Fruit fly (Drosophila melanogaster) whole organism, embryonic: Measurements from ENCODE around the gene mRpS7.

Source experiments
- Bgb ChIP-seq: fragments of 200-800 bp; sonication (Bioruptor generic); IDR thresholded peaks from 2 replicates; pipeline ENCODE4 v1.3.6; 2022; ENCODE audit warnings: missing biosample characterization, missing genetic modification characterization; ENCODE audit not compliant: partially characterized antibody
- CG10267 ChIP-seq: fragments of 200-800 bp; sonication (Bioruptor generic); optimal IDR thresholded peaks from 2 replicates; lab custom pipeline; 2018; ENCODE audit warnings: missing biosample characterization, mild to moderate bottlenecking, missing genetic modification characterization, moderate library complexity
- CG11723 ChIP-seq: fragments of 200-800 bp; sonication (Bioruptor generic); optimal IDR thresholded peaks from 2 replicates; lab custom pipeline; 2017; ENCODE audit warnings: missing biosample characterization, mild to moderate bottlenecking, missing genetic modification characterization
- CG12071 ChIP-seq: fragments of 200-800 bp; sonication (Bioruptor generic); optimal IDR thresholded peaks from 3 replicates; lab custom pipeline; 2018; ENCODE audit warnings: missing biosample characterization, mild to moderate bottlenecking, missing genetic modification characterization
- CG12104 ChIP-seq: fragments of 200-800 bp; sonication (Bioruptor generic); optimal IDR thresholded peaks from 3 replicates; lab custom pipeline; 2016; ENCODE audit warnings: missing biosample characterization, missing genetic modification characterization
- CG12219 ChIP-seq: fragments of 200-800 bp; sonication (Bioruptor generic); optimal IDR thresholded peaks from 3 replicates; lab custom pipeline; 2018; ENCODE audit warnings: missing biosample characterization, mild to moderate bottlenecking, missing genetic modification characterization
- CG12299 ChIP-seq: fragments of 200-800 bp; sonication (Bioruptor generic); optimal IDR thresholded peaks from 2 replicates; lab custom pipeline; 2018; ENCODE audit warnings: missing biosample characterization, mild to moderate bottlenecking, missing genetic modification characterization
- CG1233 ChIP-seq: fragments of 200-800 bp; sonication (Bioruptor generic); optimal IDR thresholded peaks from 4 replicates; lab custom pipeline; 2018; ENCODE audit warnings: missing biosample characterization, mild to moderate bottlenecking, missing genetic modification characterization
- CG14965 ChIP-seq: fragments of 200-800 bp; sonication (Bioruptor generic); optimal IDR thresholded peaks from 2 replicates; lab custom pipeline; 2016; ENCODE audit warnings: missing biosample characterization, missing genetic modification characterization, borderline replicate concordance
- CG1602 ChIP-seq: fragments of 200-800 bp; sonication (Bioruptor generic); optimal IDR thresholded peaks from 3 replicates; lab custom pipeline; 2016; ENCODE audit warnings: missing biosample characterization, missing genetic modification characterization
- CG2116 ChIP-seq: fragments of 200-800 bp; sonication (Bioruptor generic); optimal IDR thresholded peaks from 3 replicates; lab custom pipeline; 2018; ENCODE audit warnings: missing biosample characterization, mild to moderate bottlenecking, missing genetic modification characterization
- CG2889 ChIP-seq: fragments of 200-800 bp; sonication (Bioruptor generic); IDR thresholded peaks from 3 replicates; pipeline ENCODE4 v1.3.6; 2022; ENCODE audit warnings: missing biosample characterization, missing genetic modification characterization
- CG32532 ChIP-seq: fragments of 200-800 bp; sonication (Bioruptor generic); IDR thresholded peaks from 2 replicates; pipeline ENCODE4 v1.3.6; 2022; ENCODE audit warnings: missing biosample characterization, missing genetic modification characterization
- CG32767 ChIP-seq: fragments of 200-800 bp; sonication (Bioruptor generic); IDR thresholded peaks from 2 replicates; pipeline ENCODE4 v1.3.6; 2022; ENCODE audit warnings: missing biosample characterization, missing genetic modification characterization
- CG3995 ChIP-seq: fragments of 200-800 bp; sonication (Bioruptor generic); optimal IDR thresholded peaks from 3 replicates; lab custom pipeline; 2016; ENCODE audit warnings: missing biosample characterization, missing genetic modification characterization
- CG6654 ChIP-seq: fragments of 200-800 bp; sonication (Bioruptor generic); optimal IDR thresholded peaks from 2 replicates; lab custom pipeline; 2017; ENCODE audit warnings: missing biosample characterization, mild to moderate bottlenecking, missing genetic modification characterization
- CG8944 ChIP-seq: fragments of 200-800 bp; sonication (Bioruptor generic); optimal IDR thresholded peaks from 3 replicates; lab custom pipeline; 2016; ENCODE audit warnings: missing biosample characterization, missing genetic modification characterization
- Deaf1 ChIP-seq: fragments of 200-800 bp; optimal IDR thresholded peaks from 3 replicates; lab custom pipeline; 2019; ENCODE audit warnings: missing biosample characterization, mild to moderate bottlenecking, missing genetic modification characterization, moderate library complexity
- Drgx ChIP-seq: fragments of 200-800 bp; sonication (Bioruptor generic); IDR thresholded peaks from 2 replicates; pipeline ENCODE4 v1.3.6; 2022; ENCODE audit warnings: missing biosample characterization, missing genetic modification characterization
- Fer3 ChIP-seq: fragments of 200-800 bp; sonication (Bioruptor generic); optimal IDR thresholded peaks from 2 replicates; lab custom pipeline; 2018; ENCODE audit warnings: missing biosample characterization, mild to moderate bottlenecking, missing genetic modification characterization, moderate library complexity
- Hmr ChIP-seq: fragments of 200-800 bp; sonication (Bioruptor generic); optimal IDR thresholded peaks from 3 replicates; lab custom pipeline; 2017; ENCODE audit warnings: mild to moderate bottlenecking, missing biosample characterization, missing genetic modification reagents, missing genetic modification characterization
- Neu2 ChIP-seq: fragments of 200-800 bp; sonication (Bioruptor generic); optimal IDR thresholded peaks from 3 replicates; lab custom pipeline; 2016; ENCODE audit warnings: missing biosample characterization, missing genetic modification characterization, borderline replicate concordance
- Tbp ChIP-seq: fragments of >200 bp; optimal IDR thresholded peaks from 2 replicates; lab custom pipeline; 2018; ENCODE audit warnings: missing biosample characterization, missing genetic modification characterization
- ato ChIP-seq: fragments of 200-800 bp; sonication (Bioruptor generic); IDR thresholded peaks from 2 replicates; pipeline ENCODE4 v1.3.6; 2022; ENCODE audit warnings: missing biosample characterization, missing genetic modification characterization; ENCODE audit not compliant: partially characterized antibody
- ewg ChIP-seq: fragments of 200-800 bp; sonication (Bioruptor generic); optimal IDR thresholded peaks from 3 replicates; lab custom pipeline; 2017; ENCODE audit warnings: mild to moderate bottlenecking, missing biosample characterization, missing genetic modification reagents, missing genetic modification characterization
- fd96Cb ChIP-seq: fragments of 200-800 bp; sonication (Bioruptor generic); optimal IDR thresholded peaks from 2 replicates; lab custom pipeline; 2018; ENCODE audit warnings: missing biosample characterization, mild to moderate bottlenecking, missing genetic modification characterization, moderate library complexity
- gcm ChIP-seq: fragments of 200-800 bp; sonication (Bioruptor generic); optimal IDR thresholded peaks from 2 replicates; lab custom pipeline; 2019; ENCODE audit warnings: missing biosample characterization, mild to moderate bottlenecking, missing genetic modification characterization, moderate library complexity
- gem ChIP-seq: fragments of 200-800 bp; sonication (Bioruptor generic); optimal IDR thresholded peaks from 2 replicates; lab custom pipeline; 2019; ENCODE audit warnings: missing biosample characterization, mild to moderate bottlenecking, missing genetic modification characterization, moderate library complexity
- grau ChIP-seq: fragments of 200-800 bp; optimal IDR thresholded peaks from 3 replicates; lab custom pipeline; 2019; ENCODE audit warnings: missing biosample characterization, mild to moderate bottlenecking, missing genetic modification characterization, moderate library complexity
- grn ChIP-seq: fragments of 200-800 bp; sonication (Bioruptor generic); optimal IDR thresholded peaks from 3 replicates; lab custom pipeline; 2017; ENCODE audit warnings: missing biosample characterization, missing genetic modification characterization
- gt ChIP-seq: fragments of 200-800 bp; sonication (Bioruptor generic); IDR thresholded peaks from 2 replicates; pipeline ENCODE4 v1.3.6; 2022; ENCODE audit warnings: missing biosample characterization, missing genetic modification characterization
- hkb ChIP-seq, 2 experiments: fragments of 200-800 bp in 1 of 2; fragments of >200 bp in 1 of 2; sonication (Bioruptor generic) in 1 of 2; IDR thresholded peaks in 1 of 2; optimal IDR thresholded peaks in 1 of 2; 2 replicates each; pipeline versions ENCODE4 v1.3.6 to Lab custom; 2017 to 2022; ENCODE audit warnings: missing biosample characterization in 1 of 2, missing genetic modification characterization in 1 of 2
- hth ChIP-seq: fragments of >200 bp; optimal IDR thresholded peaks from 2 replicates; lab custom pipeline; 2017; ENCODE audit warnings: inconsistent platforms
- nerfin-1 ChIP-seq: fragments of 200-800 bp; sonication (Bioruptor generic); optimal IDR thresholded peaks from 3 replicates; lab custom pipeline; 2019; ENCODE audit warnings: missing biosample characterization, mild to moderate bottlenecking, missing genetic modification characterization, moderate library complexity
- odd ChIP-seq: fragments of 200-800 bp; sonication (Bioruptor generic); optimal IDR thresholded peaks from 2 replicates; lab custom pipeline; 2017; ENCODE audit warnings: missing biosample characterization, mild to moderate bottlenecking, missing genetic modification characterization
- pb ChIP-seq: fragments of 200-800 bp; sonication (Bioruptor generic); optimal IDR thresholded peaks from 3 replicates; lab custom pipeline; 2016; ENCODE audit warnings: missing biosample characterization, missing genetic modification characterization
- peb ChIP-seq: fragments of 200-800 bp; sonication (Bioruptor generic); IDR thresholded peaks from 2 replicates; pipeline ENCODE4 v1.3.6; 2022; ENCODE audit warnings: missing biosample characterization, missing genetic modification characterization
- repo ChIP-seq: fragments of 200-800 bp; sonication (Bioruptor generic); optimal IDR thresholded peaks from 2 replicates; lab custom pipeline; 2016; ENCODE audit warnings: missing biosample characterization, missing genetic modification characterization
- sqz ChIP-seq: fragments of 200-800 bp; sonication (Bioruptor generic); optimal IDR thresholded peaks from 3 replicates; lab custom pipeline; 2018; ENCODE audit warnings: missing biosample characterization, mild to moderate bottlenecking, missing genetic modification characterization
- ssp ChIP-seq: fragments of 200-800 bp; sonication (Bioruptor generic); IDR thresholded peaks from 2 replicates; pipeline ENCODE4 v1.3.6; 2022; ENCODE audit warnings: missing biosample characterization, missing genetic modification characterization
- tup ChIP-seq: fragments of 200-800 bp; sonication (Bioruptor generic); optimal IDR thresholded peaks from 2 replicates; lab custom pipeline; 2016; ENCODE audit warnings: missing biosample characterization, mild to moderate bottlenecking, missing genetic modification characterization, moderate library complexity
- zf30C ChIP-seq: fragments of 200-800 bp; sonication (Bioruptor generic); optimal IDR thresholded peaks from 3 replicates; lab custom pipeline; 2018; ENCODE audit warnings: missing biosample characterization, mild to moderate bottlenecking, missing genetic modification characterization

Gene mRpS7

dm6 chr2L:10396877-10397587, 10.6 kb downstream of the mRpS7 start (continued):
- TF ChIP-seq peb = no peak
- TF ChIP-seq CG32532 = no peak
- no peak for TF ChIP-seq gt (GFP tag; lab: Robert Waterston, UW)
- TF ChIP-seq grau (tag; lab: Kevin White, UChicago) = no peak
- TF ChIP-seq hkb (optimal IDR thresholded peaks at IDR 0.05; lab: Kevin White, UChicago) = no peak
- no peak for TF ChIP-seq hkb (GFP tag; IDR thresholded peaks at IDR 0.05; lab: Robert Waterston, UW)
- no peak for TF ChIP-seq CG1602
- no peak for TF ChIP-seq CG14965
- TF ChIP-seq Drgx = no peak
- TF ChIP-seq CG11723 (GFP tag; lab: Kevin White, UChicago) = no peak
- peak; percentile 56 for TF ChIP-seq odd
- TF ChIP-seq gcm = no peak
- TF ChIP-seq CG12071 (GFP tag; lab: Kevin White, UChicago) = no peak
- no peak for TF ChIP-seq zf30C (GFP tag; lab: Kevin White, UChicago)
- no peak for TF ChIP-seq gem
- no peak for TF ChIP-seq Tbp (GFP tag; lab: Kevin White, UChicago)
- TF ChIP-seq Fer3 = no peak
- TF ChIP-seq CG6654 (GFP tag; lab: Kevin White, UChicago) = no peak
- TF ChIP-seq pb = no peak
- TF ChIP-seq repo = no peak
- TF ChIP-seq grn (GFP tag; lab: Kevin White, UChicago) = no peak
- peak; percentile 19; the same call in 1 of the 2 replicates for TF ChIP-seq CG32767 (GFP tag; lab: Robert Waterston, UW)
- peak; percentile 1 for TF ChIP-seq CG1233 (GFP tag; lab: Kevin White, UChicago)
- no peak for TF ChIP-seq nerfin-1
- no peak for TF ChIP-seq tup (GFP tag; lab: Kevin White, UChicago)
- no peak for TF ChIP-seq CG2889 (GFP tag; lab: Robert Waterston, UW)
- no peak for TF ChIP-seq CG12219 (GFP tag; lab: Kevin White, UChicago)
- no peak for TF ChIP-seq CG8944 (GFP tag; lab: Kevin White, UChicago)
- no peak for TF ChIP-seq hth (lab: Kevin White, UChicago)
- no peak for TF ChIP-seq CG10267 (tag; lab: Kevin White, UChicago)
- TF ChIP-seq ato (GFP tag; lab: Robert Waterston, UW) = no peak
- TF ChIP-seq fd96Cb (tag; lab: Kevin White, UChicago) = no peak
- no peak for TF ChIP-seq ewg
- TF ChIP-seq CG2116 = no peak
- TF ChIP-seq CG12104 (GFP tag; lab: Kevin White, UChicago) = no peak
- TF ChIP-seq Bgb (GFP tag; lab: Robert Waterston, UW) = no peak
- TF ChIP-seq Neu2 = no peak
- TF ChIP-seq sqz (GFP tag; lab: Kevin White, UChicago) = no peak
- TF ChIP-seq CG3995 (GFP tag; lab: Kevin White, UChicago) = no peak
- no peak for TF ChIP-seq Deaf1 (tag; lab: Kevin White, UChicago)
- TF ChIP-seq ssp (GFP tag; lab: Robert Waterston, UW) = no peak
- TF ChIP-seq Hmr (GFP tag; lab: Kevin White, UChicago) = no peak
- TF ChIP-seq CG12299 = peak; percentile 23
